Fruit fly (Drosophila melanogaster): ENCODE results near the gene fws.

The fws gene

dm6 chr2L:17484174-17484573 is 3.3 kb upstream of the fws start, which contains the start of the genes GCS2beta and CG5131 (continued):
- TF ChIP-seq eve (GFP tag; optimal IDR thresholded peaks at IDR 0.05): no peak
- TF ChIP-seq Poxn (GFP tag; IDR thresholded peaks at IDR 0.05): peak; percentile 90
- TF ChIP-seq scrt (GFP tag; optimal IDR thresholded peaks at IDR 0.05): peak; percentile 74
- peak; percentile 67 for TF ChIP-seq CG6854 (GFP tag; optimal IDR thresholded peaks at IDR 0.05)
- peak; percentile 88 for TF ChIP-seq CG14860 (GFP tag; IDR thresholded peaks at IDR 0.05; ENCODE audit: partially characterized antibody)
- TF ChIP-seq CG10543 (GFP tag; optimal IDR thresholded peaks at IDR 0.05): peak; percentile 71
- TF ChIP-seq Atf6 (GFP tag; IDR thresholded peaks at IDR 0.05): peak; percentile 93
- TF ChIP-seq CG14965 (GFP tag; optimal IDR thresholded peaks at IDR 0.05; ENCODE audit: borderline replicate concordance): peak; percentile 51
- TF ChIP-seq sim (GFP tag; IDR thresholded peaks at IDR 0.05): peak; percentile 73
- TF ChIP-seq ewg (GFP tag; optimal IDR thresholded peaks at IDR 0.05): peak; percentile 83
- peak; percentile 78 for TF ChIP-seq CG3407 (GFP tag; optimal IDR thresholded peaks at IDR 0.05)
- TF ChIP-seq CG6689 (GFP tag; IDR thresholded peaks at IDR 0.05): peak; percentile 92
- TF ChIP-seq CG42726 (GFP tag; IDR thresholded peaks at IDR 0.05; ENCODE audit: partially characterized antibody): peak; percentile 57; the same call in 1 of the 2 replicates
- peak; percentile 71 for TF ChIP-seq CG4328 (GFP tag; optimal IDR thresholded peaks at IDR 0.05)
- TF ChIP-seq lmd (GFP tag; IDR thresholded peaks at IDR 0.05): peak; percentile 95
- TF ChIP-seq CG4617 (GFP tag; optimal IDR thresholded peaks at IDR 0.05; ENCODE audit: borderline replicate concordance): peak; percentile 98
- peak; percentile 95 for TF ChIP-seq CG16863 (GFP tag; optimal IDR thresholded peaks at IDR 0.05)
- TF ChIP-seq unpg (GFP tag; optimal IDR thresholded peaks at IDR 0.05): peak; percentile 92
- TF ChIP-seq Doc2 (GFP tag; IDR thresholded peaks at IDR 0.05): peak; percentile 87
- peak; percentile 75 for TF ChIP-seq ato (GFP tag; IDR thresholded peaks at IDR 0.05; ENCODE audit: partially characterized antibody)
- TF ChIP-seq CG8290 (GFP tag; optimal IDR thresholded peaks at IDR 0.05): peak; percentile 72
- TF ChIP-seq CG8290 (tag; optimal IDR thresholded peaks at IDR 0.05): peak; percentile 35 to 97
- peak; percentile 23 for TF ChIP-seq Sry-β (GFP tag; optimal IDR thresholded peaks at IDR 0.05)
- peak; percentile 65; the same call in 1 of the 2 replicates for TF ChIP-seq aop (GFP tag; IDR thresholded peaks at IDR 0.05)
- peak; percentile 92 for TF ChIP-seq CG4424 (GFP tag; optimal IDR thresholded peaks at IDR 0.05)
- peak; percentile 88 for TF ChIP-seq CG11560 (tag; IDR thresholded peaks at IDR 0.05)
- peak; percentile 77 for TF ChIP-seq sens-2 (GFP tag; IDR thresholded peaks at IDR 0.05)
- TF ChIP-seq z (GFP tag; IDR thresholded peaks at IDR 0.05): no peak
- TF ChIP-seq CG32532 (GFP tag; IDR thresholded peaks at IDR 0.05): peak; percentile 97
- peak; percentile 84; the same call in 2 of the 3 replicates for TF ChIP-seq CG11695 (GFP tag; IDR thresholded peaks at IDR 0.05)
- peak; percentile 50 for TF ChIP-seq psq (GFP tag; optimal IDR thresholded peaks at IDR 0.05)
- TF ChIP-seq CG4282 (GFP tag; optimal IDR thresholded peaks at IDR 0.05): peak; percentile 92
- peak; percentile 98 for TF ChIP-seq mam (GFP tag; optimal IDR thresholded peaks at IDR 0.05)
- peak; percentile 82 for TF ChIP-seq pzg (GFP tag; optimal IDR thresholded peaks at IDR 0.05)
- TF ChIP-seq chn (GFP tag; optimal IDR thresholded peaks at IDR 0.05): peak; percentile 97
- peak in 1 of 3 experiments; percentile 84 for TF ChIP-seq lola (GFP tag; optimal IDR thresholded peaks at IDR 0.05)
- peak; percentile 98 for TF ChIP-seq CG7786 (GFP tag; optimal IDR thresholded peaks at IDR 0.05)
- peak; percentile 88 for TF ChIP-seq YL-1 (GFP tag; optimal IDR thresholded peaks at IDR 0.05)
- peak; percentile 96 for TF ChIP-seq Ptx1 (GFP tag; IDR thresholded peaks at IDR 0.05)
- peak; percentile 97 for TF ChIP-seq fu2 (GFP tag; optimal IDR thresholded peaks at IDR 0.05)
- peak; percentile 67 for TF ChIP-seq dimm (GFP tag; IDR thresholded peaks at IDR 0.05)
- peak; percentile 90 for TF ChIP-seq so (GFP tag; IDR thresholded peaks at IDR 0.05)
- peak; percentile 84 for TF ChIP-seq CG3163 (GFP tag; optimal IDR thresholded peaks at IDR 0.05)
- peak; percentile 96 for TF ChIP-seq CG9817 (tag; optimal IDR thresholded peaks at IDR 0.05)
- no peak for TF ChIP-seq CG7745 (tag; optimal IDR thresholded peaks at IDR 0.05)
- peak; percentile 73 for TF ChIP-seq CG6765 (GFP tag; optimal IDR thresholded peaks at IDR 0.05)
- peak; percentile 98 for TF ChIP-seq slbo (GFP tag; IDR thresholded peaks at IDR 0.05)
- TF ChIP-seq CG15601 (tag; optimal IDR thresholded peaks at IDR 0.05): peak; percentile 71
- TF ChIP-seq Neu2 (GFP tag; optimal IDR thresholded peaks at IDR 0.05; ENCODE audit: borderline replicate concordance): peak; percentile 78
- TF ChIP-seq CG6254 (GFP tag; optimal IDR thresholded peaks at IDR 0.05): peak; percentile 71

Measured in whole organism, embryonic.